Worm (Caenorhabditis elegans) whole organism, L4/young adult: ENCODE data around the gene pdf-1.

Experiments used
- W03F9.2 ChIP-seq: fragments of 150-350 bp; optimal IDR thresholded peaks from 2 replicates; lab custom pipeline; 2014; ENCODE audit warnings: missing biosample characterization, missing genetic modification characterization
- dao-5 ChIP-seq: sonication (generic microtip); optimal IDR thresholded peaks from 2 replicates; lab custom pipeline; 2016; ENCODE audit warnings: missing genotype, missing genetic modification characterization, moderate library complexity, missing compliant biosample characterization
- him-1 ChIP-seq: sonication (generic microtip); optimal IDR thresholded peaks from 2 replicates; lab custom pipeline; 2016; ENCODE audit warnings: missing genotype, missing genetic modification reagents, missing genetic modification characterization, missing compliant biosample characterization

pdf-1 gene

DNA sequence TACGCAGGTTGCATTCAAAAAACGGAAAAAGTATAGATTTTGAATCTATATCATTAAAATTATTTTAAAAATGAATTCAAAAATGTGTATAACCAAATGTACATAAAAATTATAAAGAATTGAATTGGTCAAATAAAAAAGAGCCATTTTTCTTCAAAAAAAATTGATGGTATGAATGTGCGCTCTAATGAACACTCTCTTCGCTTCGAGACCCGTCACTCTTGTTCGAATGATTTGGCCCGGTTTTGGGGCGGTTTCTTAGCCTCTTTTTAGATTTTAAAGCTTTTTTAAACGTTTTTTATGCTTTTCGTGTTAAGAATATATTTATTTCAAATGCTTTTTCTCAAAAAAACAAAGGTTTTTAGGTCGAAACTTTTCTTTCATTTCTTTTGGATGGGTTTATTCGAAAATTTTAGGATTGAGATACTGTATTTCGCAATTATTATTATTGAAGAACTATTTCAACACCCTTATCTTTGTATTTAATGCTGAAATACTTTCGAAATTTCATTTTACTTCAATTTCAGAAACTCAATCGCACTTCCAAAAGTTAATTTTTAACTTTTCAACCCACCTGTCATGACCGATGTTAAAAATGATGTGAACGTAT is 17.4 kb upstream of the pdf-1 start, which contains the start of gene inf-1:
TSS of gene inf-1 (plus strand) at position 577 of the 610 bp plus-strand sequence.
- peak; percentile 77 for TF ChIP-seq W03F9.2 (tag; lab: Kevin White, UChicago)
- TF ChIP-seq dao-5 (tag; lab: Kevin White, UChicago): no peak

- TF ChIP-seq W03F9.2 (tag; lab: Kevin White, UChicago): no peak
- no peak for TF ChIP-seq him-1 (tag; lab: Kevin White, UChicago)
- TF ChIP-seq dao-5 (tag; lab: Kevin White, UChicago): no peak
Measured at ce11 chrIII:6928725-6929124, 16.4 kb upstream of the pdf-1 start, which contains the start of gene flap-1. TSS of gene flap-1 (minus strand) at chrIII:6928825.

DNA sequence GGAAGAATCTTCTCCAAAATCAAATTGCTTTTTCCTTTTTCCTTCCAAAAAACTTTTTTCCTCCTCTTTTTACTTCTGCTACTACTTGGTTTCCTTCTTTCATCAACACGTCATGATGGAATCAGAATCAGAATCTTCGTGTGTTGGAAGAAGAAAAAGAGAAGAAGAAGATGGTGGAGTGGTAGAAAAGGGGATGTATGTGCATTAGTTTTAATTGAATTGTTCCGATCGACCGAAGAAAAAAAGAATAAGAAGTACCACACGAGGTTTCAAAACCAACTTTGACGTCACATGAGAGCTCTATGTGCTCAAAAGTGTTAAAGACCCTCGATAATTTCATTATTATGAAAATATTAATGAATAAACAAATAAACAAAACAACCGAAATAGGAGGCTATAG is 2.6 kb upstream of the pdf-1 start:
- TF ChIP-seq dao-5 (tag; lab: Kevin White, UChicago) (no peak), W03F9.2 (tag; lab: Kevin White, UChicago) (no peak), him-1 (tag; lab: Kevin White, UChicago) (no peak)

DNA sequence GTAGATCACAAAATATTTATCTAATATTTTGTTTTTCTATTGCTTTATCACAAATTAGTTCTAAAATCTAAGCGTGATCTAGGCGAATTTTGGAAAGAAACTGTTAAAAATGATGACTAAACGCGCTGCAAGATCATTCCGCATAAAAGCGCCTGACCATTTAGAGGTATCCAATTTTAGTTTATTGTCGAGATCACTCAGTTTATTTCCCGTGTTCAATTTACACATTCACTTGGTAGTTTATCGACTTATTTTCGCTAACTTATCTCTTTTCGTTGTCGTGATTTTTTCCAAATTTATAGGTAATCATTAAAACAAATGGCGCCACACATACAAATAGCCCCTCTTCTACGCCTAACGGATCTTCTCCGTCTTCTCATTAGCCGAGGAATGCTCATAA is 5.9 kb downstream of the pdf-1 start, which contains the start of gene T07E3.2:
TSS of gene T07E3.2 (plus strand) at position 301 of the 400 bp plus-strand sequence.
- TF ChIP-seq him-1 (tag; lab: Kevin White, UChicago): no peak

DNA sequence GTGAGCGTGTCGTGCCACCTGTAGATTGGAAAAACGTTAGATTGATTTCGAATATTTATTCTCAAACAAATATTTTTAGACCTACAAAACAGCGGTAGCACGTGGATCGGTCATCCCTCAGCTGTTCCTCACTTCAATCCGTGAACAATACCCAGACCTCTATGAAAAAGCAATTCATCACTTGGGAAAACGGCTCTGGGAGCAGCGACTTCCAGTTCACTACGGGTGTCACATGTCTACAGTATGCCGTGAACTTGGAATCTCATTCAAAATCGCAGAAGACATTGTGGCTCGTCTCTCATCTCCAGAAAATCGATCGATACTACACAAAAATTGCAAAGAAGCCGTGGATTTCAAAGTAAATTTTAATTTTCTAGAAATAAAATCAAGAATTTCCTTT is 7.8 kb downstream of the pdf-1 start:
- TF ChIP-seq dao-5 (tag; lab: Kevin White, UChicago): no peak
- no peak for TF ChIP-seq him-1 (tag; lab: Kevin White, UChicago)
- no peak for TF ChIP-seq W03F9.2 (tag; lab: Kevin White, UChicago)

ce11 chrIII:6903056-6903977 is 9.0 kb downstream of the pdf-1 start, which contains the start of the genes brc-2 and T07E3.3:
TSS of gene brc-2 (minus strand) at chrIII:6903106.
TSS of gene T07E3.3 (plus strand) at chrIII:6903877.
- TF ChIP-seq W03F9.2 (tag; lab: Kevin White, UChicago) (no peak), him-1 (tag; lab: Kevin White, UChicago) (no peak), dao-5 (tag; lab: Kevin White, UChicago) (no peak)

DNA sequence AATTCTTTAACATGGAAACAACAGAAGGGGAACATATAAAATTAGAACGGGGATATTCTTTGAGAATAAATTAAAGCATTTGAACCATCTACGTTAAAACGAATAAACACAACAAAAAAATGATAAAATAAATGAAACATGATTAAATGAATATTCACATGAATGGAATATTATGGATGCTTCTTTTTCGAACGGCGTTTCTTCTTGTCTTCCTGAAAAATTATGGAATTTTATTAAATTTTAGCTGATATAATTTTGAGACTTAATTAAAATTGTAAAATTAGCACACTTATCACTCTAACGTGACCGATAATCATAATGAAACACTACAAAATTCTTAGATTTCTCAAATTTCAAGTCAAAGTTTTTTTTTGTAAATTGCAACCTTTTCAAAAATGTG is 11.7 kb downstream of the pdf-1 start:
- TF ChIP-seq W03F9.2 (tag; lab: Kevin White, UChicago): no peak
- no peak for TF ChIP-seq dao-5 (tag; lab: Kevin White, UChicago)
- TF ChIP-seq him-1 (tag; lab: Kevin White, UChicago): no peak

ce11 chrIII:6898518-6898917 is 13.8 kb downstream of the pdf-1 start:
- no peak for TF ChIP-seq dao-5 (tag; lab: Kevin White, UChicago)
- no peak for TF ChIP-seq W03F9.2 (tag; lab: Kevin White, UChicago)
- TF ChIP-seq him-1 (tag; lab: Kevin White, UChicago): no peak

ce11 chrIII:6897587-6898064 is 14.7 kb downstream of the pdf-1 start, which contains the start of gene T07E3.4:
TSS of gene T07E3.4 (plus strand) at chrIII:6898014.
- TF ChIP-seq him-1 (tag; lab: Kevin White, UChicago) (no peak), W03F9.2 (tag; lab: Kevin White, UChicago) (peak; percentile 58), dao-5 (tag; lab: Kevin White, UChicago) (no peak)

- TF ChIP-seq dao-5 (tag; lab: Kevin White, UChicago) (no peak), him-1 (tag; lab: Kevin White, UChicago) (no peak)
Measured at ce11 chrIII:6895677-6896076, 16.6 kb downstream of the pdf-1 start.

DNA sequence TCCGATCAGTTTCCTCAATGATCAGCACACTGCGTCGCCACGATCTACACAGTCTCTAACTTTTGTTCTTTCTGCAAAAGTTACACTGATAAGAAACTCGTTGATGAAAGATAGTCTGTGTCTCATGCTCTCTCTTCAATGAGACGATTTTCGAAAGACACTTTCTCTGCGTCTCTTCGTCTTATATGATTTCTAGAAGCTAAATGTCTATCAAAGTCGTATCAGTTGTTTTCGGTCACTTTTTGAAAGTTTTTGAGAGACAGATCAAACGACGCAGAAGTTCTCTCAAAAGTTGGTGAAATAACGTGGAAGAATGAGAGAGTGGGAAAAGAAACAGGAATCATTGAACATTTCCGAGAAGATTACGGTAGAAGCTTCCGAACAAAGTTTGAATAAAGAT is 17.1 kb downstream of the pdf-1 start:
- TF ChIP-seq him-1 (tag; lab: Kevin White, UChicago): no peak
- peak; percentile 2 for TF ChIP-seq W03F9.2 (tag; lab: Kevin White, UChicago)

ce11 chrIII:6891560-6891959 is 20.7 kb downstream of the pdf-1 start, which contains the start of gene K04C2.5:
TSS of gene K04C2.5 (minus strand) at chrIII:6891660.
- TF ChIP-seq W03F9.2 (tag; lab: Kevin White, UChicago) (no peak), dao-5 (tag; lab: Kevin White, UChicago) (no peak), him-1 (tag; lab: Kevin White, UChicago) (no peak)
